Worm (Caenorhabditis elegans) whole organism, mixed stage, embryonic: Measurements from ENCODE around the gene F35E12.2.

Experiments used
- ces-1 ChIP-seq: fragments of 150-350 bp; optimal IDR thresholded peaks from 2 replicates; lab custom pipeline; 2014; ENCODE audit warnings: missing biosample characterization, missing genetic modification reagents, missing genetic modification characterization
- cnd-1 ChIP-seq: fragments of 200-800 bp; sonication (Bioruptor generic); optimal IDR thresholded peaks from 2 replicates; lab custom pipeline; 2018; ENCODE audit warnings: mild to moderate bottlenecking, missing genetic modification characterization, missing compliant biosample characterization
- elt-3 ChIP-seq: fragments of 150-350 bp; optimal IDR thresholded peaks from 2 replicates; lab custom pipeline; 2014; ENCODE audit warnings: missing biosample characterization, missing genetic modification characterization
- mab-5 ChIP-seq: fragments of 150-350 bp; optimal IDR thresholded peaks from 2 replicates; lab custom pipeline; 2014; ENCODE audit warnings: missing biosample characterization, missing genetic modification characterization
- nhr-12 ChIP-seq: fragments of 150-350 bp; optimal IDR thresholded peaks from 2 replicates; lab custom pipeline; 2014; ENCODE audit warnings: missing biosample characterization, missing genetic modification characterization
- nhr-28 ChIP-seq: fragments of 150-350 bp; optimal IDR thresholded peaks from 2 replicates; lab custom pipeline; 2014; ENCODE audit warnings: missing biosample characterization, missing genetic modification characterization
- snpc-4 ChIP-seq: fragments of 150-350 bp; optimal IDR thresholded peaks from 2 replicates; lab custom pipeline; 2014; ENCODE audit warnings: missing biosample characterization, missing genetic modification characterization
- unc-62 ChIP-seq: fragments of 150-350 bp; optimal IDR thresholded peaks from 2 replicates; lab custom pipeline; 2014; ENCODE audit warnings: missing biosample characterization, missing genetic modification reagents, missing genetic modification characterization
- ztf-11 ChIP-seq: fragments of 150-350 bp; optimal IDR thresholded peaks from 2 replicates; lab custom pipeline; 2014; ENCODE audit warnings: missing biosample characterization, missing genetic modification characterization

DNA sequence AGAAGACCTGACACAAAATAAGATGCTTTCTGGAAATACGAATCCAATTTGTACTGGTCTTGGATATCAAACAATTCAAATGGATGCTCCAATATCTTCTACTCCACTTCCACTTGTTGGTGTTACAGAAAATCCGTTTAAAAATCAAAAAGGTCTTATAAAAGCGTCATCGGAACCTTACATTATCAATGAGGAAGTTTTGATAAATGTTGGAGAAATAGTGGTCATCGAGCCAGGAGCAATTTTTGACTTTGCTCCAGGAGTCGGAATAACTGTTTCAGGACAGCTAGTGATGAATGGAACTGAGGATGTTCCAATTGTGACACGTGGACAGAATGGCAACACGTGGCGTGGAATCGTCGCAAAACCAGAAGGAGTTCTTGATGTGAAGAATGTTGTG is 30.6 kb downstream of the F35E12.2 start:
- TF ChIP-seq ces-1 (GFP tag; lab: Kevin White, UChicago) (no peak), mab-5 (no peak), nhr-28 (tag; lab: Kevin White, UChicago) (no peak), ztf-11 (no peak), elt-3 (tag; lab: Kevin White, UChicago) (no peak), unc-62 (GFP tag; lab: Kevin White, UChicago) (no peak), snpc-4 (tag; lab: Kevin White, UChicago) (no peak), cnd-1 (tag; lab: Kevin White, UChicago) (no peak), nhr-12 (no peak)
